Fruit fly (Drosophila melanogaster) whole organism, pupa: Measurements from ENCODE around the gene Tim23.

Experiments
- CG10348 ChIP-seq: fragments of 200-800 bp; sonication (Bioruptor generic); IDR thresholded peaks from 2 replicates; pipeline ENCODE4 v1.3.6; 2022; ENCODE audit warnings: missing biosample characterization, missing genetic modification characterization
- CG12605 ChIP-seq: fragments of 200-800 bp; sonication (Bioruptor generic); IDR thresholded peaks from 2 replicates; pipeline ENCODE4 v1.3.6; 2022; ENCODE audit warnings: missing biosample characterization, missing genetic modification characterization
- CG13204 ChIP-seq: fragments of 200-800 bp; sonication (Bioruptor generic); optimal IDR thresholded peaks from 2 replicates; lab custom pipeline; 2018; ENCODE audit warnings: missing biosample characterization, mild to moderate bottlenecking, missing genetic modification characterization, moderate library complexity
- CG14655 ChIP-seq: fragments of 200-800 bp; sonication (Bioruptor generic); optimal IDR thresholded peaks from 3 replicates; lab custom pipeline; 2017; ENCODE audit warnings: mild to moderate bottlenecking, missing biosample characterization, missing genetic modification reagents, missing genetic modification characterization
- CG15710 ChIP-seq: fragments of 200-800 bp; sonication (Bioruptor generic); optimal IDR thresholded peaks from 2 replicates; lab custom pipeline; 2018; ENCODE audit warnings: missing biosample characterization, mild to moderate bottlenecking, missing genetic modification characterization, moderate library complexity
- CG17806 ChIP-seq: fragments of 200-800 bp; sonication (Bioruptor generic); optimal IDR thresholded peaks from 2 replicates; lab custom pipeline; 2018; ENCODE audit warnings: missing biosample characterization, mild to moderate bottlenecking, missing genetic modification characterization, moderate library complexity
- CG32121 ChIP-seq: fragments of 200-800 bp; sonication (Bioruptor generic); IDR thresholded peaks from 2 replicates; pipeline ENCODE4 v1.3.6; 2022; ENCODE audit warnings: missing biosample characterization, missing genetic modification characterization
- CG34367 ChIP-seq: fragments of 200-800 bp; sonication (Bioruptor generic); optimal IDR thresholded peaks from 2 replicates; lab custom pipeline; 2018; ENCODE audit warnings: missing biosample characterization, mild to moderate bottlenecking, missing genetic modification characterization
- CG4496 ChIP-seq: fragments of 200-800 bp; sonication (Bioruptor generic); IDR thresholded peaks from 3 replicates; pipeline ENCODE4 v1.3.6; 2022; ENCODE audit warnings: missing biosample characterization, missing genetic modification characterization
- CG8159 ChIP-seq: fragments of 200-800 bp; sonication (Bioruptor generic); optimal IDR thresholded peaks from 3 replicates; lab custom pipeline; 2018; ENCODE audit warnings: missing biosample characterization, mild to moderate bottlenecking, missing genetic modification characterization, moderate library complexity
- CG8301 ChIP-seq: fragments of 200-800 bp; sonication (Bioruptor generic); optimal IDR thresholded peaks from 2 replicates; lab custom pipeline; 2018; ENCODE audit warnings: missing biosample characterization, mild to moderate bottlenecking, missing genetic modification characterization
- CG9948 ChIP-seq: fragments of 200-800 bp; sonication (Bioruptor generic); optimal IDR thresholded peaks from 2 replicates; lab custom pipeline; 2018; ENCODE audit warnings: missing biosample characterization, mild to moderate bottlenecking, missing genetic modification characterization, moderate library complexity
- D1 ChIP-seq: fragments of 200-800 bp; sonication (Bioruptor generic); optimal IDR thresholded peaks from 2 replicates; lab custom pipeline; 2018; ENCODE audit warnings: missing biosample characterization, mild to moderate bottlenecking, missing genetic modification characterization, moderate library complexity
- EcR ChIP-seq: fragments of 200-800 bp; sonication (Bioruptor generic); optimal IDR thresholded peaks from 3 replicates; lab custom pipeline; 2019; ENCODE audit warnings: missing biosample characterization, missing genetic modification characterization, mild to moderate bottlenecking, moderate library complexity, missing genetic modification reagents
- Ets98B ChIP-seq: fragments of 200-800 bp; sonication (Bioruptor generic); IDR thresholded peaks from 2 replicates; pipeline ENCODE4 v1.3.6; 2022; ENCODE audit warnings: missing biosample characterization, missing genetic modification characterization
- Pif1A ChIP-seq: fragments of 200-800 bp; sonication (Bioruptor generic); optimal IDR thresholded peaks from 3 replicates; lab custom pipeline; 2016; ENCODE audit warnings: missing biosample characterization, missing genetic modification characterization
- Pif1B ChIP-seq: fragments of 200-800 bp; sonication (Bioruptor generic); optimal IDR thresholded peaks from 3 replicates; lab custom pipeline; 2016; ENCODE audit warnings: missing biosample characterization, missing genetic modification characterization
- Snoo ChIP-seq: fragments of 200-800 bp; sonication (Bioruptor generic); optimal IDR thresholded peaks from 3 replicates; lab custom pipeline; 2017; ENCODE audit warnings: missing biosample characterization, mild to moderate bottlenecking, missing genetic modification characterization, inconsistent platforms
- fd96Ca ChIP-seq: fragments of 200-800 bp; sonication (Bioruptor generic); IDR thresholded peaks from 3 replicates; pipeline ENCODE4 v1.3.6; 2022; ENCODE audit warnings: missing biosample characterization, missing genetic modification characterization
- gl ChIP-seq: fragments of 200-800 bp; sonication (Bioruptor generic); optimal IDR thresholded peaks from 2 replicates; lab custom pipeline; 2018; ENCODE audit warnings: missing biosample characterization, mild to moderate bottlenecking, missing genetic modification characterization
- rn ChIP-seq: fragments of 200-800 bp; sonication (Bioruptor generic); IDR thresholded peaks from 2 replicates; pipeline ENCODE4 v1.3.6; 2022; ENCODE audit warnings: missing biosample characterization, missing genetic modification characterization

Gene Tim23

DNA sequence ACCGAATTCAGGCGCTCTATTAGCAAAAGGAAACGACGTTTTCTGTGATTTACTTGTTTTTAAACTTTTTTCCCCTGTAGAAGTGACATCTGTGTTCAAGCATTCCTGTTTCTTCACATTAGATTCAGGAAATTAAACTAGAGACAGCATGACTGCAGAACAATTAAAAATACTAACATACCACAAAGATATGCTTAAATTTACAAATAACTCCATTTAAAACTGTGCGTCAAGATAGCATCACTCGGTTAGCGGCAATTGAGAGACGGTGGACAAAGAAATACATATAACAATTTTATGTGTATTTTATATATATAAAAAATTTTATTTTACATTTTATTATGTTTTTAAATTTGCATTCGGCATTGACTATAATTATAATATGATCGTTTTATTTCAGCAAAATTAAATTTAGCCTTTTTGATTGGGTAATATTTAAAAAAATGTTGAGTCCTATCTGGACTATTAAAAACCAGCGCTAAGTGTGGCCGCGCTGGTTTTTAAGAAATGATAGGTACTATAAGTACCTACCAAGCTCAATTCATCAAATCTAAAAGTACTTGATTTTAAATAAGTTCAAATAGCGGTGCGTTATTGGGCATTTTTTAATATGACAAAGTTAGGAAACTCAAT, at the start of gene Tim23:
Tim23 (minus strand) TSS at position 144 of the 633 bp plus-strand sequence.
- TF ChIP-seq Pif1A (no peak), Pif1B (GFP tag; lab: Kevin White, UChicago) (no peak), CG14655 (no peak), D1 (no peak), CG8301 (tag; lab: Kevin White, UChicago) (no peak), CG9948 (no peak), CG15710 (no peak), CG17806 (tag; lab: Kevin White, UChicago) (no peak), CG32121 (GFP tag; lab: Robert Waterston, UW) (no peak), Ets98B (GFP tag; lab: Robert Waterston, UW) (no peak), fd96Ca (GFP tag; lab: Robert Waterston, UW) (no peak), CG4496 (GFP tag; lab: Robert Waterston, UW) (no peak), Snoo (tag; lab: Kevin White, UChicago) (no peak), EcR (GFP tag; lab: Kevin White, UChicago) (no peak), CG34367 (tag; lab: Kevin White, UChicago) (no peak), CG8159 (no peak), CG10348 (GFP tag; lab: Robert Waterston, UW) (no peak), CG12605 (GFP tag; lab: Robert Waterston, UW) (no peak), gl (no peak)

DNA sequence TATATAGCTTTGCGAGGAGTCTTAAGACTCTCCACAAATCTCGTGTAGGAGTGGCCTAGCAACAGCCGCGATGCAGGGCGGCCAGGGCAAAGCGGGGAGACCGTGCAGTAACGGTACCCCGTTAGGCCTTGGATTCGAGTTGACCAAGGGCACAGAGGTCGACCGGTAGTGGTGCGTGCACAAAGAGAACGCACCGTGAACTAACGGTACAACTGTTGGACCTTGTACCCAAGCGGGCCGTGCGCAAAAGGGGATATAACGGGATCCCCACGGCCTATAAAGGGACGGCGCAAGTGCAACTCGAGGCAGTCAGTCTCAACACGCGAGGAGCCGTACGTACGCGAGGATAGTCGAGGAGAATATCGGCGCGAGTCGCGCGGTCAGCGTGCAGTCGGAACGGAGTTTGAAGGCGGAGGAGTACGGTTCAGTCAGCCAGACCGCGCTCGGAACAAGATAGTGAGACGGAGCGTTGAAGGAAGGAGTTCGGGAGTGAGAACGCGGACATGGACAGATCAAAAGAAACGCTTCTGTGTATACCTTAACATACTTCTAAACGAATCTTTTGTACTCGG, 18.9 kb upstream of the Tim23 start:
- TF ChIP-seq CG13204 (no peak), CG14655 (no peak), CG8301 (tag; lab: Kevin White, UChicago) (no peak), CG17806 (tag; lab: Kevin White, UChicago) (no peak), D1 (no peak), Pif1A (no peak), CG4496 (GFP tag; lab: Robert Waterston, UW) (no peak), Pif1B (GFP tag; lab: Kevin White, UChicago) (no peak), EcR (GFP tag; lab: Kevin White, UChicago) (no peak), rn (GFP tag; lab: Robert Waterston, UW) (no peak)

DNA sequence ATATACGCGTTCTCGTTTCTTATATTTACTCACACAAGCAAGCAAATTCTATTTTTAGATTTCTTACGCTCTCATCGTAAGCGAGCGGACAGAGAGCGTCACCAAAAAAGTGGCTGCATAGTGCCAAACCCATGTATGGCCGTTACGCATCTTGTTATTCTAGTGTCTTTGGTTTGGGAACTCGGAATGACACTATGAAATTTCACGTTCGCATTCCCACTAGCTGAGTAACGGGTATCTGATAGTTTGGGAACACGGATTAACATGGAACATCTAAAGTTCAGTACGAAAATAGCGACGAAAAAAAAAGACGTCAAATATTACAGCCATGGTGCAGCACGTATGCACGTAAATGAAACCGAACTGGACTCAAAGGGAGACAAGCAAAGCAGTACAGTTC, 1.7 kb upstream of the Tim23 start:
- TF ChIP-seq CG8301 (tag; lab: Kevin White, UChicago) (no peak), fd96Ca (GFP tag; lab: Robert Waterston, UW) (no peak), CG13204 (no peak), CG8159 (no peak), CG15710 (no peak), Ets98B (GFP tag; lab: Robert Waterston, UW) (no peak), Snoo (tag; lab: Kevin White, UChicago) (no peak), Pif1A (no peak), rn (GFP tag; lab: Robert Waterston, UW) (no peak), CG17806 (tag; lab: Kevin White, UChicago) (no peak)

DNA sequence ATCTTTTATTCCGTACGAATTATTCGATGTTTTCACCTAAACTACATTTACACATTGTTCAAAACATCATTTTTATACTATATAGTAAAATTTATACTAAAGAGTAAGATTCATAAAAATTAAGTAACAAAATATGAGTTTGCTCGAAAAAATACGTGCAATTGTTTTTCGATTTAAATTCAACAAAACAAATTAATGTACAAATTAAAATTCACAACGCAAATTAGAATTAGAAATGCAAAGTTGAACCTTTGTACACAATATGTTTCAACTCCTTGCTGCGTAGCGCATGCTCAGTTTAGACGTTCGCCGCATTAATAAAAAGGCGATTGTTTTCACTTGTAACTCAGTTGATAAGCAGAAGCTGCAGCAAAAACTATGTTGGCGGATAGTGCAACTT, 2.0 kb downstream of the Tim23 start, which contains the start of gene Gpb5:
Gpb5 (plus strand) TSS at position 301 of the 400 bp plus-strand sequence.
- TF ChIP-seq CG34367 (tag; lab: Kevin White, UChicago) (no peak), gl (no peak), Pif1A (no peak), EcR (GFP tag; lab: Kevin White, UChicago) (no peak), CG32121 (GFP tag; lab: Robert Waterston, UW) (no peak), Pif1B (GFP tag; lab: Kevin White, UChicago) (no peak), CG13204 (no peak), CG8301 (tag; lab: Kevin White, UChicago) (no peak), CG12605 (GFP tag; lab: Robert Waterston, UW) (no peak), CG17806 (tag; lab: Kevin White, UChicago) (no peak), D1 (no peak), CG14655 (no peak), rn (GFP tag; lab: Robert Waterston, UW) (no peak)
- TF ChIP-seq, all 21 proteins: peak for 0
